Fruit fly (Drosophila melanogaster) whole organism, embryonic: ENCODE data around the gene kra.

Source experiments
- Bteb2 ChIP-seq: fragments of 200-800 bp; sonication (Bioruptor generic); optimal IDR thresholded peaks from 2 replicates; lab custom pipeline; 2016; ENCODE audit warnings: missing biosample characterization, missing genetic modification characterization
- CG10267 ChIP-seq: fragments of 200-800 bp; sonication (Bioruptor generic); optimal IDR thresholded peaks from 2 replicates; lab custom pipeline; 2018; ENCODE audit warnings: missing biosample characterization, mild to moderate bottlenecking, missing genetic modification characterization, moderate library complexity
- CG10543 ChIP-seq: fragments of 200-800 bp; sonication (Bioruptor generic); optimal IDR thresholded peaks from 3 replicates; lab custom pipeline; 2017; ENCODE audit warnings: missing biosample characterization, mild to moderate bottlenecking, missing genetic modification characterization, moderate library complexity
- CG10979 ChIP-seq: fragments of 200-800 bp; sonication (Bioruptor generic); optimal IDR thresholded peaks from 2 replicates; lab custom pipeline; 2018; ENCODE audit warnings: missing biosample characterization, mild to moderate bottlenecking, missing genetic modification characterization, moderate library complexity
- CG11398 ChIP-seq: fragments of 200-800 bp; sonication (Bioruptor generic); optimal IDR thresholded peaks from 2 replicates; lab custom pipeline; 2016; ENCODE audit warnings: missing biosample characterization, missing genetic modification characterization
- CG12659 ChIP-seq: fragments of 200-800 bp; sonication (Bioruptor generic); optimal IDR thresholded peaks from 3 replicates; lab custom pipeline; 2017; ENCODE audit warnings: mild to moderate bottlenecking, missing biosample characterization, missing genetic modification reagents, missing genetic modification characterization
- CG13624 ChIP-seq: fragments of 200-800 bp; sonication (Bioruptor generic); optimal IDR thresholded peaks from 2 replicates; lab custom pipeline; 2016; ENCODE audit warnings: missing biosample characterization, missing genetic modification characterization
- CG14667 ChIP-seq: fragments of 200-800 bp; sonication (Bioruptor generic); IDR thresholded peaks from 2 replicates; pipeline ENCODE4 v1.3.6; 2022; ENCODE audit warnings: missing biosample characterization, missing genetic modification characterization
- CG14965 ChIP-seq: fragments of 200-800 bp; sonication (Bioruptor generic); optimal IDR thresholded peaks from 2 replicates; lab custom pipeline; 2016; ENCODE audit warnings: missing biosample characterization, missing genetic modification characterization, borderline replicate concordance
- CG17361 ChIP-seq: fragments of 200-800 bp; sonication (Bioruptor generic); IDR thresholded peaks from 3 replicates; pipeline ENCODE4 v1.3.6; 2022; ENCODE audit warnings: missing biosample characterization, missing genetic modification characterization
- CG17802 ChIP-seq: fragments of 200-800 bp; sonication (Bioruptor generic); optimal IDR thresholded peaks from 2 replicates; lab custom pipeline; 2018; ENCODE audit warnings: missing biosample characterization, mild to moderate bottlenecking, missing genetic modification characterization, moderate library complexity
- CG17912 ChIP-seq: fragments of 200-800 bp; sonication (Bioruptor generic); optimal IDR thresholded peaks from 2 replicates; lab custom pipeline; 2018; ENCODE audit warnings: missing biosample characterization, mild to moderate bottlenecking, missing genetic modification characterization
- CG18476 ChIP-seq: fragments of 200-800 bp; sonication (Bioruptor generic); optimal IDR thresholded peaks from 2 replicates; lab custom pipeline; 2016; ENCODE audit warnings: missing biosample characterization, mild to moderate bottlenecking, missing genetic modification characterization
- CG18619 ChIP-seq: fragments of 200-800 bp; sonication (Bioruptor generic); optimal IDR thresholded peaks from 3 replicates; lab custom pipeline; 2017; ENCODE audit warnings: missing biosample characterization, mild to moderate bottlenecking, missing genetic modification characterization
- CG8281 ChIP-seq: fragments of 200-800 bp; sonication (Bioruptor generic); optimal IDR thresholded peaks from 2 replicates; lab custom pipeline; 2018; ENCODE audit warnings: missing biosample characterization, mild to moderate bottlenecking, missing genetic modification characterization, moderate library complexity
- CoRest ChIP-seq: fragments of 200-800 bp; sonication (Bioruptor generic); optimal IDR thresholded peaks from 3 replicates; lab custom pipeline; 2018; ENCODE audit warnings: missing biosample characterization, mild to moderate bottlenecking, missing genetic modification characterization, moderate library complexity
- D19A ChIP-seq: fragments of 200-800 bp; optimal IDR thresholded peaks from 3 replicates; lab custom pipeline; 2019; ENCODE audit warnings: missing biosample characterization, mild to moderate bottlenecking, missing genetic modification characterization, moderate library complexity
- Dip2 ChIP-seq: fragments of 200-800 bp; sonication (Bioruptor generic); IDR thresholded peaks from 2 replicates; pipeline ENCODE4 v1.3.6; 2022; ENCODE audit warnings: missing biosample characterization, missing genetic modification characterization
- Dip3 ChIP-seq: fragments of 200-800 bp; sonication (Bioruptor generic); optimal IDR thresholded peaks from 3 replicates; lab custom pipeline; 2016; ENCODE audit warnings: missing biosample characterization, missing genetic modification characterization
- Doc3 ChIP-seq: fragments of 200-800 bp; sonication (Bioruptor generic); IDR thresholded peaks from 3 replicates; pipeline ENCODE4 v1.3.6; 2022; ENCODE audit warnings: missing biosample characterization, missing genetic modification characterization; ENCODE audit not compliant: partially characterized antibody
- Dp ChIP-seq: fragments of 200-800 bp; sonication (Bioruptor generic); optimal IDR thresholded peaks from 2 replicates; lab custom pipeline; 2018; ENCODE audit warnings: missing biosample characterization, mild to moderate bottlenecking, missing genetic modification characterization, moderate library complexity
- E2f2 ChIP-seq: fragments of 200-800 bp; sonication (Bioruptor generic); IDR thresholded peaks from 2 replicates; pipeline ENCODE4 v1.3.6; 2022; ENCODE audit warnings: missing biosample characterization, missing genetic modification characterization
- Eip74EF ChIP-seq, 2 experiments: fragments of 200-800 bp in 1 of 2; fragments of >200 bp in 1 of 2; sonication (Bioruptor generic) in 1 of 2; optimal IDR thresholded peaks; 2 replicates each; lab custom pipeline; 2017 to 2019; ENCODE audit warnings: missing biosample characterization in 2 of 2, missing genetic modification characterization in 2 of 2, mild to moderate bottlenecking in 1 of 2, moderate library complexity in 1 of 2
- GATAe ChIP-seq: fragments of 200-800 bp; sonication (Bioruptor generic); conservative IDR thresholded peaks from 2 replicates; pipeline ENCODE4 v1.3.6; 2022; ENCODE audit warnings: missing biosample characterization, missing genetic modification characterization
- MTF-1 ChIP-seq: fragments of 200-800 bp; sonication (Bioruptor generic); optimal IDR thresholded peaks from 2 replicates; lab custom pipeline; 2018; ENCODE audit warnings: missing biosample characterization, mild to moderate bottlenecking, missing genetic modification characterization, borderline replicate concordance
- Mrtf ChIP-seq: fragments of 200-800 bp; sonication (Bioruptor generic); IDR thresholded peaks from 3 replicates; pipeline ENCODE4 v1.3.6; 2022; ENCODE audit warnings: missing biosample characterization, missing genetic modification characterization
- NC2α ChIP-seq: fragments of 200-800 bp; sonication (Bioruptor generic); optimal IDR thresholded peaks from 2 replicates; lab custom pipeline; 2016; ENCODE audit warnings: missing biosample characterization, missing genetic modification characterization
- NC2β ChIP-seq: fragments of 200-800 bp; sonication (Bioruptor generic); optimal IDR thresholded peaks from 2 replicates; lab custom pipeline; 2016; ENCODE audit warnings: missing biosample characterization, missing genetic modification characterization
- Nf-YB ChIP-seq: fragments of 200-800 bp; sonication (Bioruptor generic); optimal IDR thresholded peaks from 3 replicates; lab custom pipeline; 2019; ENCODE audit warnings: missing biosample characterization, mild to moderate bottlenecking, missing genetic modification characterization, moderate library complexity
- Pdp1 ChIP-seq, 2 experiments: fragments of 200-800 bp; sonication (Bioruptor generic); optimal IDR thresholded peaks; 3 replicates each; lab custom pipeline; 2016; ENCODE audit warnings: missing biosample characterization in 2 of 2, missing genetic modification characterization in 2 of 2, mild to moderate bottlenecking in 1 of 2, moderate library complexity in 1 of 2
- Sin3A ChIP-seq: fragments of >200 bp; optimal IDR thresholded peaks from 2 replicates; lab custom pipeline; 2018
- Trl ChIP-seq, 3 experiments: fragments of >200 bp in 2 of 3; fragments of 200-800 bp in 1 of 3; sonication (Bioruptor generic) in 1 of 3; optimal IDR thresholded peaks; 2 replicates in 1 of 3; 3 replicates in 2 of 3; lab custom pipeline; 2016 to 2017; ENCODE audit warnings: missing biosample characterization in 1 of 3, missing genetic modification characterization in 1 of 3
- Usf ChIP-seq: fragments of 200-800 bp; sonication (Bioruptor generic); optimal IDR thresholded peaks from 2 replicates; lab custom pipeline; 2017; ENCODE audit warnings: missing genotype, missing biosample characterization, missing genetic modification characterization
- az2 ChIP-seq: fragments of 200-800 bp; sonication (Bioruptor generic); optimal IDR thresholded peaks from 3 replicates; lab custom pipeline; 2016; ENCODE audit warnings: missing biosample characterization, missing genetic modification characterization
- bcd ChIP-seq: fragments of 200-800 bp; sonication (Bioruptor generic); optimal IDR thresholded peaks from 2 replicates; lab custom pipeline; 2017; ENCODE audit warnings: missing biosample characterization, mild to moderate bottlenecking, missing genetic modification characterization
- chif ChIP-seq, 2 experiments: fragments of 200-800 bp; sonication (Bioruptor generic); optimal IDR thresholded peaks; 3 replicates each; lab custom pipeline; 2016; ENCODE audit warnings: missing biosample characterization in 2 of 2, missing genetic modification characterization in 2 of 2
- dm ChIP-seq: fragments of 200-800 bp; sonication (Bioruptor generic); optimal IDR thresholded peaks from 3 replicates; lab custom pipeline; 2016; ENCODE audit warnings: missing biosample characterization, missing genetic modification characterization
- dmrt11E ChIP-seq: fragments of 200-800 bp; sonication (Bioruptor generic); optimal IDR thresholded peaks from 3 replicates; lab custom pipeline; 2018; ENCODE audit warnings: missing biosample characterization, mild to moderate bottlenecking, missing genetic modification characterization, moderate library complexity
- fd3F ChIP-seq: fragments of 200-800 bp; sonication (Bioruptor generic); optimal IDR thresholded peaks from 2 replicates; lab custom pipeline; 2018; ENCODE audit warnings: missing biosample characterization, mild to moderate bottlenecking, missing genetic modification characterization, moderate library complexity
- gfzf ChIP-seq: fragments of 200-800 bp; sonication (Bioruptor generic); optimal IDR thresholded peaks from 2 replicates; lab custom pipeline; 2016; ENCODE audit warnings: missing biosample characterization, mild to moderate bottlenecking, missing genetic modification characterization, moderate library complexity
- lov ChIP-seq, 2 experiments: fragments of 200-800 bp in 1 of 2; fragments of >200 bp in 1 of 2; sonication (Bioruptor generic) in 1 of 2; IDR thresholded peaks in 1 of 2; optimal IDR thresholded peaks in 1 of 2; 2 replicates in 1 of 2; 3 replicates in 1 of 2; pipeline versions ENCODE4 v1.3.6 to Lab custom; 2017 to 2022; ENCODE audit warnings: missing biosample characterization in 1 of 2, missing genetic modification characterization in 1 of 2
- maf-S ChIP-seq: fragments of 200-800 bp; sonication (Bioruptor generic); optimal IDR thresholded peaks from 2 replicates; lab custom pipeline; 2016; ENCODE audit warnings: missing biosample characterization, missing genetic modification characterization
- nerfin-2 ChIP-seq: fragments of 200-800 bp; sonication (Bioruptor generic); IDR thresholded peaks from 2 replicates; pipeline ENCODE4 v1.3.6; 2022; ENCODE audit warnings: missing biosample characterization, missing genetic modification characterization; ENCODE audit not compliant: partially characterized antibody
- nmo ChIP-seq: fragments of 200-800 bp; sonication (Bioruptor generic); optimal IDR thresholded peaks from 2 replicates; lab custom pipeline; 2018; ENCODE audit warnings: missing biosample characterization, mild to moderate bottlenecking, missing genetic modification characterization, moderate library complexity
- pita ChIP-seq: fragments of 200-800 bp; sonication (Bioruptor generic); optimal IDR thresholded peaks from 2 replicates; lab custom pipeline; 2017; ENCODE audit warnings: missing biosample characterization, mild to moderate bottlenecking, missing genetic modification characterization
- tna ChIP-seq: fragments of 200-800 bp; sonication (Bioruptor generic); IDR thresholded peaks from 2 replicates; pipeline ENCODE4 v1.3.6; 2022; ENCODE audit warnings: missing biosample characterization, missing genetic modification characterization; ENCODE audit not compliant: partially characterized antibody
- wor ChIP-seq: fragments of 200-800 bp; sonication (Bioruptor generic); IDR thresholded peaks from 2 replicates; pipeline ENCODE4 v1.3.6; 2022; ENCODE audit warnings: missing biosample characterization, missing genetic modification characterization
- z ChIP-seq: fragments of 200-800 bp; sonication (Bioruptor generic); IDR thresholded peaks from 3 replicates; pipeline ENCODE4 v1.3.6; 2022; ENCODE audit warnings: missing biosample characterization, missing genetic modification characterization

The kra gene

dm6 chr3R:5547464-5547943 lies 53.4 kb downstream of the kra start, which contains the start of gene CG2519 (continued):
- TF ChIP-seq nmo (GFP tag; lab: Kevin White, UChicago) = no peak
- peak; percentile 90 for TF ChIP-seq tna (GFP tag; lab: Robert Waterston, UW)
- peak; percentile 14; the same call in 1 of the 2 replicates for TF ChIP-seq CG14667 (GFP tag; lab: Robert Waterston, UW)
- TF ChIP-seq CG8281 (tag; lab: Kevin White, UChicago) = peak; percentile 8
- peak; percentile 42 for TF ChIP-seq gfzf (GFP tag; lab: Kevin White, UChicago)
- TF ChIP-seq Mrtf (GFP tag; lab: Robert Waterston, UW) = peak; percentile 24; the same call in 1 of the 3 replicates
- TF ChIP-seq dmrt11E (tag; lab: Kevin White, UChicago) = peak; percentile 21
- TF ChIP-seq D19A (tag; lab: Kevin White, UChicago) = no peak
- TF ChIP-seq lov (optimal IDR thresholded peaks at IDR 0.05; lab: Kevin White, UChicago) = no peak
- 0 out of 3 replicates have a peak, but pooled peaks have one; percentile 53 for TF ChIP-seq lov (GFP tag; IDR thresholded peaks at IDR 0.05; lab: Robert Waterston, UW)
- TF ChIP-seq CG18476 (GFP tag; lab: Kevin White, UChicago) = no peak
- TF ChIP-seq GATAe = no peak
- no peak for TF ChIP-seq CG17361
- TF ChIP-seq Trl (optimal IDR thresholded peaks at IDR 0.05; lab: Kevin White, UChicago) = no peak
- peak; percentile 61 for TF ChIP-seq Trl (GFP tag; optimal IDR thresholded peaks at IDR 0.05; lab: Kevin White, UChicago)
- peak; percentile 61 for TF ChIP-seq E2f2 (GFP tag; lab: Robert Waterston, UW)
- peak in 1 of 2 experiments; percentile 45 for TF ChIP-seq Pdp1 (GFP tag; optimal IDR thresholded peaks at IDR 0.05; lab: Kevin White, UChicago)
- TF ChIP-seq Usf (GFP tag; lab: Kevin White, UChicago) = no peak
- no peak for TF ChIP-seq Nf-YB (GFP tag; lab: Kevin White, UChicago)
- TF ChIP-seq Eip74EF (GFP tag; optimal IDR thresholded peaks at IDR 0.05; lab: Kevin White, UChicago) = no peak
- no peak for TF ChIP-seq pita
- peak; percentile 61 for TF ChIP-seq CG10543 (GFP tag; lab: Kevin White, UChicago)
- TF ChIP-seq CG13624 = peak; percentile 92
- TF ChIP-seq z = 0 out of 3 replicates have a peak, but pooled peaks have one; percentile 17
- peak; percentile 74 for TF ChIP-seq CG12659 (GFP tag; lab: Kevin White, UChicago)
- no peak for TF ChIP-seq NC2β
- TF ChIP-seq CG11398 (GFP tag; lab: Kevin White, UChicago) = no peak
- no peak for TF ChIP-seq Dip2 (GFP tag; lab: Robert Waterston, UW)
- peak; percentile 51 for TF ChIP-seq dm (GFP tag; lab: Kevin White, UChicago)
- peak; percentile 79 for TF ChIP-seq nerfin-2 (GFP tag; lab: Robert Waterston, UW)
- TF ChIP-seq Dp = peak; percentile 58
- peak; percentile 33 to 51 for TF ChIP-seq chif (GFP tag; optimal IDR thresholded peaks at IDR 0.05; lab: Kevin White, UChicago)
- no peak for TF ChIP-seq CG17802
- peak; percentile 73 for TF ChIP-seq Doc3 (GFP tag; lab: Robert Waterston, UW)
- TF ChIP-seq NC2α (GFP tag; lab: Kevin White, UChicago) = no peak
- peak; percentile 45 for TF ChIP-seq az2
- peak; percentile 61 for TF ChIP-seq Bteb2 (GFP tag; lab: Kevin White, UChicago)
- no peak for TF ChIP-seq CoRest (tag; lab: Kevin White, UChicago)
- TF ChIP-seq CG14965 (GFP tag; lab: Kevin White, UChicago) = no peak
- TF ChIP-seq CG10267 (tag; lab: Kevin White, UChicago) = peak; percentile 57
- TF ChIP-seq CG18619 = peak; percentile 15
- peak; percentile 23 for TF ChIP-seq CG17912 (GFP tag; lab: Kevin White, UChicago)
- peak; percentile 53 for TF ChIP-seq MTF-1 (GFP tag; lab: Kevin White, UChicago)
- peak; percentile 16 for TF ChIP-seq maf-S (GFP tag; lab: Kevin White, UChicago)
- no peak for TF ChIP-seq wor
- TF ChIP-seq Dip3 (GFP tag; lab: Kevin White, UChicago) = peak; percentile 52
- TF ChIP-seq fd3F = no peak
- no peak for TF ChIP-seq bcd (GFP tag; lab: Kevin White, UChicago)
- TF ChIP-seq Sin3A (lab: Kevin White, UChicago) = peak; percentile 57
- peak; percentile 43 for TF ChIP-seq CG10979 (tag; lab: Kevin White, UChicago)
